Fruit fly (Drosophila melanogaster): Measurements from ENCODE around the gene SPE.
A peak's percentile ranks its signal among the peaks of the same experiment; 100 is the strongest.

SPE gene

dm6 chr3R:23709508-23710208 is 23.6 kb downstream of the SPE start, which contains the start of gene CG10301:
TSS of gene CG10301 (plus strand) at chr3R:23710158.
- TF ChIP-seq CG8319 (GFP tag; optimal IDR thresholded peaks at IDR 0.05) (no peak), ss (GFP tag; optimal IDR thresholded peaks at IDR 0.05) (no peak), CG6163 (GFP tag; IDR thresholded peaks at IDR 0.05) (0 out of 3 replicates have a peak, but pooled peaks have one; percentile 16), CG11762 (GFP tag; optimal IDR thresholded peaks at IDR 0.05; ENCODE audit: insufficient read depth) (no peak), salr (GFP tag; optimal IDR thresholded peaks at IDR 0.05) (no peak), Hr38 (GFP tag; optimal IDR thresholded peaks at IDR 0.05) (no peak), Hr39 (GFP tag; optimal IDR thresholded peaks at IDR 0.05) (no peak), net (GFP tag; optimal IDR thresholded peaks at IDR 0.05) (no peak), svp (GFP tag) (peak; percentile 54), vri (GFP tag; optimal IDR thresholded peaks at IDR 0.05) (no peak)

- TF ChIP-seq svp (GFP tag) = peak; percentile 41
- TF ChIP-seq CG34406 (GFP tag; optimal IDR thresholded peaks at IDR 0.05) = no peak
- TF ChIP-seq Blimp-1 (GFP tag; optimal IDR thresholded peaks at IDR 0.05) = no peak
- no peak for TF ChIP-seq Met (GFP tag; optimal IDR thresholded peaks at IDR 0.05)
These were observed 25.1 kb downstream of the SPE start, which contains the start of gene CG10300 for dm6 chr3R:23711195-23711594. TSS of gene CG10300 (plus strand) at chr3R:23711527.

dm6 chr3R:23713901-23714300 is 27.8 kb downstream of the SPE start:
- peak; percentile 67 for TF ChIP-seq CG11902 (GFP tag; optimal IDR thresholded peaks at IDR 0.05)
- peak; percentile 77 for TF ChIP-seq OdsH (GFP tag; optimal IDR thresholded peaks at IDR 0.05)
- peak; percentile 66 for TF ChIP-seq CG10669 (GFP tag; optimal IDR thresholded peaks at IDR 0.05)
- peak; percentile 38 for TF ChIP-seq CG6854 (GFP tag; optimal IDR thresholded peaks at IDR 0.05)
- TF ChIP-seq esn (GFP tag; optimal IDR thresholded peaks at IDR 0.05) = peak; percentile 93
- peak; percentile 46 for TF ChIP-seq Lpt (GFP tag; optimal IDR thresholded peaks at IDR 0.05)
- TF ChIP-seq Met (GFP tag; optimal IDR thresholded peaks at IDR 0.05) = peak; percentile 90
- peak; percentile 64 for TF ChIP-seq CG6808 (GFP tag; optimal IDR thresholded peaks at IDR 0.05)
- peak; percentile 21 for TF ChIP-seq CG8319 (GFP tag; optimal IDR thresholded peaks at IDR 0.05)
- peak; percentile 82 for TF ChIP-seq Sox102F (GFP tag; optimal IDR thresholded peaks at IDR 0.05)
- peak; percentile 82 for TF ChIP-seq CG34406 (GFP tag; optimal IDR thresholded peaks at IDR 0.05)
- TF ChIP-seq CG16779 (tag; optimal IDR thresholded peaks at IDR 0.05) = no peak
- TF ChIP-seq fd85E (GFP tag; optimal IDR thresholded peaks at IDR 0.05) = no peak
- TF ChIP-seq Eip78C (GFP tag) = no peak
- peak; percentile 29 for TF ChIP-seq CG3032 (tag; optimal IDR thresholded peaks at IDR 0.05)
- peak; percentile 61 for TF ChIP-seq CG15336 (GFP tag; IDR thresholded peaks at IDR 0.05)
- peak; percentile 65 for TF ChIP-seq Hr4 (GFP tag; optimal IDR thresholded peaks at IDR 0.05)
- peak; percentile 89 for TF ChIP-seq vri (GFP tag; optimal IDR thresholded peaks at IDR 0.05)
- TF ChIP-seq CG31627 (GFP tag; optimal IDR thresholded peaks at IDR 0.05) = peak; percentile 90
- TF ChIP-seq net (GFP tag; optimal IDR thresholded peaks at IDR 0.05) = peak; percentile 67
- peak; percentile 85 for TF ChIP-seq Smox (GFP tag; optimal IDR thresholded peaks at IDR 0.05)
- TF ChIP-seq CG8632 (GFP tag; optimal IDR thresholded peaks at IDR 0.05) = peak; percentile 77
- peak; percentile 57 for TF ChIP-seq CG11762 (GFP tag; optimal IDR thresholded peaks at IDR 0.05; ENCODE audit: insufficient read depth)
- TF ChIP-seq pdm3 (GFP tag; optimal IDR thresholded peaks at IDR 0.05) = peak; percentile 79
- TF ChIP-seq acj6 (GFP tag; optimal IDR thresholded peaks at IDR 0.05) = peak; percentile 85
- TF ChIP-seq ss (GFP tag; optimal IDR thresholded peaks at IDR 0.05) = peak in 1 of 2 experiments; percentile 75
- peak; percentile 69 for TF ChIP-seq Eip93F (GFP tag; optimal IDR thresholded peaks at IDR 0.05)
- peak; percentile 91 for TF ChIP-seq Hr39 (GFP tag; optimal IDR thresholded peaks at IDR 0.05)
- no peak for TF ChIP-seq dac (GFP tag; optimal IDR thresholded peaks at IDR 0.05)
- no peak for TF ChIP-seq fkh (GFP tag; optimal IDR thresholded peaks at IDR 0.05)
- TF ChIP-seq svp (GFP tag) = peak; percentile 93
- TF ChIP-seq Gug (GFP tag; IDR thresholded peaks at IDR 0.05) = peak; percentile 56
- TF ChIP-seq Blimp-1 (GFP tag; optimal IDR thresholded peaks at IDR 0.05) = peak; percentile 11
- TF ChIP-seq eg (GFP tag; IDR thresholded peaks at IDR 0.05) = peak; percentile 56
- TF ChIP-seq CG9139 (GFP tag; optimal IDR thresholded peaks at IDR 0.05) = peak; percentile 52
- TF ChIP-seq dsx (GFP tag; optimal IDR thresholded peaks at IDR 0.05; ENCODE audit: poor library complexity, severe bottlenecking) = peak; percentile 41
- no peak for TF ChIP-seq Hr38 (GFP tag; optimal IDR thresholded peaks at IDR 0.05)
- TF ChIP-seq CG10631 (GFP tag; optimal IDR thresholded peaks at IDR 0.05) = peak; percentile 84
- TF ChIP-seq CG7368 (GFP tag; optimal IDR thresholded peaks at IDR 0.05) = peak; percentile 56
- peak; percentile 38 for TF ChIP-seq fd59A (GFP tag; optimal IDR thresholded peaks at IDR 0.05)
- TF ChIP-seq Ets96B (tag; optimal IDR thresholded peaks at IDR 0.05) = peak; percentile 51
- TF ChIP-seq Eip75B (GFP tag; optimal IDR thresholded peaks at IDR 0.05) = peak; percentile 85
- peak; percentile 24 to 47 for TF ChIP-seq salr (GFP tag; optimal IDR thresholded peaks at IDR 0.05)

Measured in whole organism, prepupa.